Worm (Caenorhabditis elegans) whole organism, mixed stage, embryonic: ENCODE measurements around the gene ZK792.7.

Source experiments
- M03D4.4 ChIP-seq: sonication (generic microtip); optimal IDR thresholded peaks from 2 replicates; lab custom pipeline; 2017; ENCODE audit warnings: mild to moderate bottlenecking, missing genetic modification characterization, missing compliant biosample characterization
- bed-3 ChIP-seq: fragments of 200-800 bp; sonication (Bioruptor generic); optimal IDR thresholded peaks from 3 replicates; lab custom pipeline; 2018; ENCODE audit warnings: mild to moderate bottlenecking, missing genetic modification characterization, moderate library complexity, missing compliant biosample characterization
- blmp-1 ChIP-seq: fragments of 150-350 bp; optimal IDR thresholded peaks from 2 replicates; lab custom pipeline; 2014; ENCODE audit warnings: missing biosample characterization, missing genetic modification characterization
- ceh-39 ChIP-seq: fragments of 150-350 bp; optimal IDR thresholded peaks from 2 replicates; lab custom pipeline; 2014; ENCODE audit warnings: missing biosample characterization, missing genetic modification characterization
- ceh-43 ChIP-seq: fragments of 200-800 bp; sonication (Bioruptor generic); optimal IDR thresholded peaks from 2 replicates; lab custom pipeline; 2018; ENCODE audit warnings: mild to moderate bottlenecking, missing genetic modification characterization, moderate library complexity, missing compliant biosample characterization
- ceh-83 ChIP-seq: fragments of 200-800 bp; sonication (Bioruptor generic); optimal IDR thresholded peaks from 2 replicates; lab custom pipeline; 2018; ENCODE audit warnings: mild to moderate bottlenecking, missing genetic modification characterization, missing compliant biosample characterization
- ces-1 ChIP-seq: fragments of 150-350 bp; optimal IDR thresholded peaks from 2 replicates; lab custom pipeline; 2014; ENCODE audit warnings: missing biosample characterization, missing genetic modification reagents, missing genetic modification characterization
- drap-1 ChIP-seq: fragments of 200-800 bp; sonication (Bioruptor generic); optimal IDR thresholded peaks from 3 replicates; lab custom pipeline; 2018; ENCODE audit warnings: mild to moderate bottlenecking, missing genetic modification characterization, missing compliant biosample characterization
- elt-1 ChIP-seq: sonication (generic microtip); optimal IDR thresholded peaks from 2 replicates; lab custom pipeline; 2017; ENCODE audit warnings: missing genetic modification characterization, mild to moderate bottlenecking, missing compliant biosample characterization, antibody characterized with exemption, moderate library complexity, borderline replicate concordance; ENCODE audit not compliant: insufficient read depth
- elt-3 ChIP-seq: fragments of 150-350 bp; optimal IDR thresholded peaks from 2 replicates; lab custom pipeline; 2014; ENCODE audit warnings: missing biosample characterization, missing genetic modification characterization
- flh-1 ChIP-seq: fragments of 200-800 bp; sonication (Bioruptor generic); optimal IDR thresholded peaks from 2 replicates; lab custom pipeline; 2018; ENCODE audit warnings: mild to moderate bottlenecking, missing genetic modification characterization, moderate library complexity, missing compliant biosample characterization
- ham-2 ChIP-seq: fragments of 200-800 bp; sonication (Bioruptor generic); optimal IDR thresholded peaks from 2 replicates; lab custom pipeline; 2018; ENCODE audit warnings: mild to moderate bottlenecking, missing genetic modification characterization, missing compliant biosample characterization
- hlh-1 ChIP-seq: fragments of 150-350 bp; optimal IDR thresholded peaks from 2 replicates; lab custom pipeline; 2014; ENCODE audit warnings: missing biosample characterization, missing genetic modification reagents, missing genetic modification characterization
- lin-13 ChIP-seq: fragments of 150-350 bp; optimal IDR thresholded peaks from 2 replicates; lab custom pipeline; 2014; ENCODE audit warnings: missing biosample characterization, missing genetic modification characterization
- lsy-2 ChIP-seq: fragments of 150-350 bp; optimal IDR thresholded peaks from 2 replicates; lab custom pipeline; 2014; ENCODE audit warnings: missing biosample characterization, missing genetic modification characterization
- mab-5 ChIP-seq: fragments of 150-350 bp; optimal IDR thresholded peaks from 2 replicates; lab custom pipeline; 2014; ENCODE audit warnings: missing biosample characterization, missing genetic modification characterization
- mep-1 ChIP-seq: fragments of 150-350 bp; optimal IDR thresholded peaks from 2 replicates; lab custom pipeline; 2017; ENCODE audit warnings: missing biosample characterization, missing genetic modification reagents, missing genetic modification characterization, inconsistent platforms
- mls-2 ChIP-seq: sonication (generic microtip); optimal IDR thresholded peaks from 2 replicates; lab custom pipeline; 2016; ENCODE audit warnings: mild to moderate bottlenecking, missing genetic modification characterization, moderate library complexity, missing compliant biosample characterization
- nhr-2 ChIP-seq: fragments of 150-350 bp; optimal IDR thresholded peaks from 2 replicates; lab custom pipeline; 2014; ENCODE audit warnings: missing biosample characterization, missing genetic modification characterization
- nhr-237 ChIP-seq: fragments of 150-350 bp; optimal IDR thresholded peaks from 2 replicates; lab custom pipeline; 2014; ENCODE audit warnings: missing biosample characterization, missing genetic modification characterization
- nhr-28 ChIP-seq: fragments of 150-350 bp; optimal IDR thresholded peaks from 2 replicates; lab custom pipeline; 2014; ENCODE audit warnings: missing biosample characterization, missing genetic modification characterization
- nhr-76 ChIP-seq: sonication (generic microtip); optimal IDR thresholded peaks from 2 replicates; lab custom pipeline; 2017; ENCODE audit warnings: missing biosample characterization, missing genetic modification characterization
- pha-4 ChIP-seq: fragments of 150-350 bp; optimal IDR thresholded peaks from 2 replicates; lab custom pipeline; 2018; ENCODE audit warnings: missing biosample characterization, missing genetic modification reagents, missing genetic modification characterization
- snpc-4 ChIP-seq: fragments of 150-350 bp; optimal IDR thresholded peaks from 2 replicates; lab custom pipeline; 2014; ENCODE audit warnings: missing biosample characterization, missing genetic modification characterization
- sptf-1 ChIP-seq: sonication (generic microtip); optimal IDR thresholded peaks from 2 replicates; lab custom pipeline; 2017; ENCODE audit warnings: mild to moderate bottlenecking, missing genetic modification characterization, moderate library complexity, missing compliant biosample characterization
- tbx-8 ChIP-seq: fragments of 200-800 bp; sonication (Bioruptor generic); optimal IDR thresholded peaks from 2 replicates; lab custom pipeline; 2018; ENCODE audit warnings: mild to moderate bottlenecking, missing genetic modification characterization, moderate library complexity, missing compliant biosample characterization
- unc-120 ChIP-seq: sonication (generic microtip); optimal IDR thresholded peaks from 2 replicates; lab custom pipeline; 2017; ENCODE audit warnings: missing genetic modification characterization, missing compliant biosample characterization; ENCODE audit not compliant: poor library complexity, severe bottlenecking
- unc-39 ChIP-seq: fragments of 150-350 bp; optimal IDR thresholded peaks from 2 replicates; lab custom pipeline; 2014; ENCODE audit warnings: missing biosample characterization, missing genetic modification characterization
- unc-62 ChIP-seq: fragments of 150-350 bp; optimal IDR thresholded peaks from 2 replicates; lab custom pipeline; 2014; ENCODE audit warnings: missing biosample characterization, missing genetic modification reagents, missing genetic modification characterization
- zip-8 ChIP-seq: fragments of 150-350 bp; optimal IDR thresholded peaks from 2 replicates; lab custom pipeline; 2014; ENCODE audit warnings: missing biosample characterization, missing genetic modification characterization

ZK792.7 gene

DNA sequence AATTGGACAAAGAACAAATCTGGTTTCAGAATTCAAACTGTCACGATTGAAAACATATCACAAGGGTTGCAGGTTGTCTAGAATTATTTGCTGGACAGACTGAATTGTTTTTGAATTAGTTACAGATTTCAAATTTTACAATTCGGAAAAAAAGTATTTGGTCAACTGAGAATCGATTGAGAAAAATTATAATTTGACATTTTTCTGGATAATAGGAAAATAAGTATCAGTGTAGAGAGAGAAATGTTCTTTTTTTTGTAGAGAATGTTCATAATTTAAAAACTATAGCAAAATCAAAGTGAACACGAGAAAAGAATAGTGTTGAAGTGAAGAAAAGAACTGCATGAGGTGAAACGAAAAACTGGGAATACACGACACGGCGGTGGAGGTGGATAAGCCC, 6.5 kb downstream of the ZK792.7 start, which contains the start of gene dpy-20:
Gene dpy-20, minus strand, starts transcription at position 101 of the 400 bp plus-strand sequence.
- TF ChIP-seq bed-3 (no peak), mab-5 (tag; lab: Kevin White, UChicago) (no peak), unc-39 (tag; lab: Kevin White, UChicago) (no peak), ceh-83 (GFP tag; lab: Kevin White, UChicago) (no peak), tbx-8 (no peak), nhr-2 (no peak), nhr-237 (tag; lab: Kevin White, UChicago) (no peak), unc-120 (tag; lab: Kevin White, UChicago) (no peak), snpc-4 (tag; lab: Kevin White, UChicago) (no peak), M03D4.4 (no peak), ces-1 (GFP tag; lab: Kevin White, UChicago) (no peak), sptf-1 (tag; lab: Kevin White, UChicago) (no peak), lin-13 (tag; lab: Kevin White, UChicago) (no peak), zip-8 (tag; lab: Kevin White, UChicago) (no peak), mls-2 (tag; lab: Kevin White, UChicago) (no peak), pha-4 (tag; lab: Kevin White, UChicago) (no peak), drap-1 (GFP tag; lab: Kevin White, UChicago) (no peak)
- TF ChIP-seq, all 35 proteins: peak for 0

DNA sequence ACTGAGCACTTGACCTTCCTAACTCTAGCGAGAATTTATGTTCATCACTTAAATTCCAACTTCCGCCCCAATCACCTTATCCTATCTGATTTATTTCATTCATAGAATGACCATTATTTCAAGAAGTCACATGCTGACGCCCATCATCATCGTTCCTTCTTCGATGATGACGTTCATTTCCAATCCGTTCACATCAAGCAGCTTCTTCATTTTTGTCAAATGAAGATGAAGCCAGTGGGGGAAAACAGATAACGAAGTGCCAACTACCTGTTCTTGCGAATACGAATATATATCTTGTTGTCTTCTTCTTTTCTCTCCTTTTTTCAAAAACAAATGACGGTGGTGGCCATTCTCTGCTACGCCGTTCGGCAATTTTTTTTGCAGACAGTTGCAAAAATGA, 7.6 kb downstream of the ZK792.7 start:
- TF ChIP-seq snpc-4 (tag; lab: Kevin White, UChicago) (no peak), unc-62 (GFP tag; lab: Kevin White, UChicago) (no peak), lsy-2 (no peak), ceh-39 (tag; lab: Kevin White, UChicago) (no peak), nhr-237 (tag; lab: Kevin White, UChicago) (no peak), elt-3 (tag; lab: Kevin White, UChicago) (no peak), tbx-8 (no peak), nhr-28 (tag; lab: Kevin White, UChicago) (no peak), ham-2 (no peak)

DNA sequence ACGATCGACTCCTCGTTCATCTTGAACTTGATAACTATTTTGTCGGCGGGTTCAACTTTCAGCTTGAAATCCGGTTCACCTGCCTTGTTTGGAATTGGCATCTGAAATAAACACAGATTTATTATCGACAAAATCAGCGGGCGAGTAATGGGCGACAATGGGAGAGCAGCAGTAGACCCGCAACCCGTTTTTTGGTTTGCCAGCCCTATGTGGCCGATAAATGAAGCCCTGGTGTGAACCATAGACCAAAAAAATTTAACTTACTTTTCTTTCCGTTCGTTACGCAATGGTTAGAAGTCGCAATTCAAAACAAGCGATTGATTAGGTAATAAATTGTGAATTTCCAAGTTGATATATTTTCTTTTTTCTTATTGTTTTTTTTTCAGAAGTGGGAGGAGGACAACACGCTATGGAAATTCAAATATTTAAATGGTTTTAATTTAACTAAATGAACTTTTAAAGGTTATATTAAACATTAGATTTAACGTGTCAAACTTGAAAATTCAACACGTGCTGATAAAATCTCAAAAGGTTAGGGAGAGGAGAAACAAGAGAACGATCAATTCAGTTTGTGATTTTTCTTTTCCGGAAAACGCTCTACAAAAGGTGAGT, 9.5 kb downstream of the ZK792.7 start, which contains the start of the genes T22B3.3 and alg-3:
Gene T22B3.3, minus strand, starts transcription at position 101 of the 612 bp plus-strand sequence.
Gene alg-3, plus strand, starts transcription at position 562 of the 612 bp plus-strand sequence.
- TF ChIP-seq lsy-2 (no peak), zip-8 (tag; lab: Kevin White, UChicago) (no peak), mep-1 (no peak), mls-2 (tag; lab: Kevin White, UChicago) (no peak), bed-3 (no peak), ceh-83 (GFP tag; lab: Kevin White, UChicago) (no peak), snpc-4 (tag; lab: Kevin White, UChicago) (no peak), drap-1 (GFP tag; lab: Kevin White, UChicago) (no peak), hlh-1 (tag; lab: Kevin White, UChicago) (no peak), tbx-8 (no peak), unc-62 (GFP tag; lab: Kevin White, UChicago) (no peak)
- TF ChIP-seq, all 35 proteins: peak for 0

DNA sequence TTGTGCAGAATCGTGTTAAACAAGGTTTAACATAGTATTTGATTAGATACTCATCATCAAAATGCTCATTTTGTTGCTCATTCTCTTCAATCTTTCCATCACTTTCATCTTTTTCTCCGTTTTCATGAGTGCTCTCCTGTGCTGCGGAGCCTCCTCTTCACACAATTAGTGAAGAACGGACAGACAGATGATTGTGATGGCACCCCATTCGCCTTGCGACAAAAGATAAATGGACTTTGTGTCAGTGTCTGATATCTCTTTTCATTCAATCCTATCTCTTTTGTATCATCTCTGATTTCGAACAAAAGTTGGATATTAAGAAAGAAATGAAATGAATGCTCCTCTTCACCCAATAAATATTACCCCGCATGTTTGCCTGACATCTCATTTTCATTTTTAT, 16.1 kb downstream of the ZK792.7 start:
- TF ChIP-seq zip-8 (tag; lab: Kevin White, UChicago) (no peak), snpc-4 (tag; lab: Kevin White, UChicago) (no peak), unc-62 (GFP tag; lab: Kevin White, UChicago) (peak; percentile 92), mep-1 (no peak), lsy-2 (no peak), elt-1 (tag; lab: Kevin White, UChicago) (no peak), pha-4 (tag; lab: Kevin White, UChicago) (peak; percentile 31), lin-13 (tag; lab: Kevin White, UChicago) (no peak), M03D4.4 (no peak), unc-39 (tag; lab: Kevin White, UChicago) (no peak), mls-2 (tag; lab: Kevin White, UChicago) (no peak), hlh-1 (tag; lab: Kevin White, UChicago) (peak; percentile 16), ceh-39 (tag; lab: Kevin White, UChicago) (no peak), blmp-1 (tag; lab: Kevin White, UChicago) (no peak), nhr-2 (no peak), ces-1 (GFP tag; lab: Kevin White, UChicago) (no peak), ceh-43 (GFP tag; lab: Kevin White, UChicago) (no peak), nhr-237 (tag; lab: Kevin White, UChicago) (no peak), flh-1 (GFP tag; lab: Kevin White, UChicago) (no peak), unc-120 (tag; lab: Kevin White, UChicago) (peak; percentile 75), elt-3 (tag; lab: Kevin White, UChicago) (no peak), nhr-76 (no peak)
